Worm (Caenorhabditis elegans) whole organism, L2 larva: ENCODE data around the gene col-105.

Experiments used
- R02D3.7 ChIP-seq: fragments of 150-350 bp; optimal IDR thresholded peaks from 2 replicates; lab custom pipeline; 2014; ENCODE audit warnings: missing biosample characterization, missing genetic modification characterization
- ceh-82 ChIP-seq: fragments of 150-350 bp; optimal IDR thresholded peaks from 2 replicates; lab custom pipeline; 2014; ENCODE audit warnings: missing biosample characterization, missing genetic modification characterization
- fos-1 ChIP-seq: fragments of 150-350 bp; optimal IDR thresholded peaks from 2 replicates; lab custom pipeline; 2014; ENCODE audit warnings: missing biosample characterization, missing genetic modification characterization
- mdl-1 ChIP-seq, 2 experiments: fragments of 150-350 bp in 1 of 2; sonication (generic microtip) in 1 of 2; optimal IDR thresholded peaks; 2 replicates each; lab custom pipeline; 2017; ENCODE audit warnings: missing biosample characterization in 2 of 2, missing genetic modification characterization in 2 of 2
- nhr-25 ChIP-seq: fragments of 150-350 bp; sonication (generic microtip); optimal IDR thresholded peaks from 3 replicates; lab custom pipeline; 2014; ENCODE audit warnings: missing biosample characterization, missing genetic modification characterization
- sma-3 ChIP-seq: sonication (generic microtip); optimal IDR thresholded peaks from 2 replicates; lab custom pipeline; 2016; ENCODE audit warnings: missing genetic modification reagents, missing genetic modification characterization, missing compliant biosample characterization
- ztf-1 ChIP-seq: fragments of 200-800 bp; sonication (Bioruptor generic); conservative IDR thresholded peaks from 2 replicates; pipeline ENCODE4 v1.3.6; 2022; ENCODE audit warnings: missing genetic modification characterization, missing compliant biosample characterization

DNA sequence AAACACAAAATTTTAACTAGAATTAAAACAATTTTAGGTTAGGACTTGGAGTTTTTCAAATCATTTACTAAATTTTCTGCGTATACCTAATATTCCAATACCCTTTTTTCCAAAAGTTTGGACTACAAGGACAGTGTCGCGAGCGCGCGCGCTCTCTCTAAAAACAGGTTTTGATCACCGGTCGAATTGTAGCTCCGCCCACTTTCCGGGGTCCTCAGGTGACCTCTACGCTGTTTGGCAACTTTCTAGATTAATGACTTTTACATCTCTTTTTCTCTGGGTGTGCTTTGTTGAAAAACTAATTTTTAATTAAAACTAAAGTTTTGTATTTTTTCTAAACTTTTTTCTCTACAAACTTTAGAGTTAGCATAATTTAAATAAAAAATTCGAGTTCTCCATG is 30.0 kb upstream of the col-105 start:
- TF ChIP-seq ceh-82 (tag; lab: Kevin White, UChicago), result no peak
- no peak for TF ChIP-seq mdl-1 (tag; optimal IDR thresholded peaks at IDR 0.05; lab: Kevin White, UChicago)
- no peak for TF ChIP-seq R02D3.7
- TF ChIP-seq fos-1 (tag; lab: Kevin White, UChicago), result no peak
- peak; percentile 58 for TF ChIP-seq nhr-25 (tag; lab: Kevin White, UChicago)
- TF ChIP-seq ztf-1 (GFP tag; lab: Robert Waterston, UW), result no peak
- peak; percentile 46 for TF ChIP-seq sma-3 (GFP tag; lab: Kevin White, UChicago)
